Fruit fly (Drosophila melanogaster) whole organism, pupa: ENCODE measurements around the gene CG9701.

Experiments
- CG10348 ChIP-seq: fragments of 200-800 bp; sonication (Bioruptor generic); IDR thresholded peaks from 2 replicates; pipeline ENCODE4 v1.3.6; 2022; ENCODE audit warnings: missing biosample characterization, missing genetic modification characterization
- CG12605 ChIP-seq: fragments of 200-800 bp; sonication (Bioruptor generic); IDR thresholded peaks from 2 replicates; pipeline ENCODE4 v1.3.6; 2022; ENCODE audit warnings: missing biosample characterization, missing genetic modification characterization
- CG13204 ChIP-seq: fragments of 200-800 bp; sonication (Bioruptor generic); optimal IDR thresholded peaks from 2 replicates; lab custom pipeline; 2018; ENCODE audit warnings: missing biosample characterization, mild to moderate bottlenecking, missing genetic modification characterization, moderate library complexity
- CG14655 ChIP-seq: fragments of 200-800 bp; sonication (Bioruptor generic); optimal IDR thresholded peaks from 3 replicates; lab custom pipeline; 2017; ENCODE audit warnings: mild to moderate bottlenecking, missing biosample characterization, missing genetic modification reagents, missing genetic modification characterization
- CG15710 ChIP-seq: fragments of 200-800 bp; sonication (Bioruptor generic); optimal IDR thresholded peaks from 2 replicates; lab custom pipeline; 2018; ENCODE audit warnings: missing biosample characterization, mild to moderate bottlenecking, missing genetic modification characterization, moderate library complexity
- CG17806 ChIP-seq: fragments of 200-800 bp; sonication (Bioruptor generic); optimal IDR thresholded peaks from 2 replicates; lab custom pipeline; 2018; ENCODE audit warnings: missing biosample characterization, mild to moderate bottlenecking, missing genetic modification characterization, moderate library complexity
- CG32121 ChIP-seq: fragments of 200-800 bp; sonication (Bioruptor generic); IDR thresholded peaks from 2 replicates; pipeline ENCODE4 v1.3.6; 2022; ENCODE audit warnings: missing biosample characterization, missing genetic modification characterization
- CG34367 ChIP-seq: fragments of 200-800 bp; sonication (Bioruptor generic); optimal IDR thresholded peaks from 2 replicates; lab custom pipeline; 2018; ENCODE audit warnings: missing biosample characterization, mild to moderate bottlenecking, missing genetic modification characterization
- CG4496 ChIP-seq: fragments of 200-800 bp; sonication (Bioruptor generic); IDR thresholded peaks from 3 replicates; pipeline ENCODE4 v1.3.6; 2022; ENCODE audit warnings: missing biosample characterization, missing genetic modification characterization
- CG8159 ChIP-seq: fragments of 200-800 bp; sonication (Bioruptor generic); optimal IDR thresholded peaks from 3 replicates; lab custom pipeline; 2018; ENCODE audit warnings: missing biosample characterization, mild to moderate bottlenecking, missing genetic modification characterization, moderate library complexity
- CG8301 ChIP-seq: fragments of 200-800 bp; sonication (Bioruptor generic); optimal IDR thresholded peaks from 2 replicates; lab custom pipeline; 2018; ENCODE audit warnings: missing biosample characterization, mild to moderate bottlenecking, missing genetic modification characterization
- CG9948 ChIP-seq: fragments of 200-800 bp; sonication (Bioruptor generic); optimal IDR thresholded peaks from 2 replicates; lab custom pipeline; 2018; ENCODE audit warnings: missing biosample characterization, mild to moderate bottlenecking, missing genetic modification characterization, moderate library complexity
- D1 ChIP-seq: fragments of 200-800 bp; sonication (Bioruptor generic); optimal IDR thresholded peaks from 2 replicates; lab custom pipeline; 2018; ENCODE audit warnings: missing biosample characterization, mild to moderate bottlenecking, missing genetic modification characterization, moderate library complexity
- EcR ChIP-seq: fragments of 200-800 bp; sonication (Bioruptor generic); optimal IDR thresholded peaks from 3 replicates; lab custom pipeline; 2019; ENCODE audit warnings: missing biosample characterization, missing genetic modification characterization, mild to moderate bottlenecking, moderate library complexity, missing genetic modification reagents
- Ets98B ChIP-seq: fragments of 200-800 bp; sonication (Bioruptor generic); IDR thresholded peaks from 2 replicates; pipeline ENCODE4 v1.3.6; 2022; ENCODE audit warnings: missing biosample characterization, missing genetic modification characterization
- Pif1A ChIP-seq: fragments of 200-800 bp; sonication (Bioruptor generic); optimal IDR thresholded peaks from 3 replicates; lab custom pipeline; 2016; ENCODE audit warnings: missing biosample characterization, missing genetic modification characterization
- Pif1B ChIP-seq: fragments of 200-800 bp; sonication (Bioruptor generic); optimal IDR thresholded peaks from 3 replicates; lab custom pipeline; 2016; ENCODE audit warnings: missing biosample characterization, missing genetic modification characterization
- Snoo ChIP-seq: fragments of 200-800 bp; sonication (Bioruptor generic); optimal IDR thresholded peaks from 3 replicates; lab custom pipeline; 2017; ENCODE audit warnings: missing biosample characterization, mild to moderate bottlenecking, missing genetic modification characterization, inconsistent platforms
- fd96Ca ChIP-seq: fragments of 200-800 bp; sonication (Bioruptor generic); IDR thresholded peaks from 3 replicates; pipeline ENCODE4 v1.3.6; 2022; ENCODE audit warnings: missing biosample characterization, missing genetic modification characterization
- gl ChIP-seq: fragments of 200-800 bp; sonication (Bioruptor generic); optimal IDR thresholded peaks from 2 replicates; lab custom pipeline; 2018; ENCODE audit warnings: missing biosample characterization, mild to moderate bottlenecking, missing genetic modification characterization
- rn ChIP-seq: fragments of 200-800 bp; sonication (Bioruptor generic); IDR thresholded peaks from 2 replicates; pipeline ENCODE4 v1.3.6; 2022; ENCODE audit warnings: missing biosample characterization, missing genetic modification characterization

Gene CG9701

dm6 chr3L:16709673-16710257 is 23.6 kb upstream of the CG9701 start:
- TF ChIP-seq Ets98B (GFP tag; lab: Robert Waterston, UW) (peak; percentile 4; the same call in 1 of the 2 replicates), CG9948 (tag; lab: Kevin White, UChicago) (no peak), Pif1B (GFP tag; lab: Kevin White, UChicago) (peak; percentile 24), fd96Ca (GFP tag; lab: Robert Waterston, UW) (no peak), EcR (GFP tag; lab: Kevin White, UChicago) (peak; percentile 71), rn (GFP tag; lab: Robert Waterston, UW) (0 out of 2 replicates have a peak, but pooled peaks have one; percentile 12)
- TF ChIP-seq, all 21 proteins: peak for 4

dm6 chr3L:16710258-16711020 is 22.9 kb upstream of the CG9701 start:
- TF ChIP-seq fd96Ca (GFP tag; lab: Robert Waterston, UW) (peak; percentile 63; the same call in 2 of the 3 replicates), CG9948 (tag; lab: Kevin White, UChicago) (peak; percentile 54), D1 (tag; lab: Kevin White, UChicago) (no peak), CG17806 (tag; lab: Kevin White, UChicago) (peak; percentile 73), CG32121 (peak; percentile 72), CG14655 (GFP tag; lab: Kevin White, UChicago) (peak; percentile 83), rn (GFP tag; lab: Robert Waterston, UW) (peak; percentile 56; the same call in 1 of the 2 replicates), gl (tag; lab: Kevin White, UChicago) (no peak), Pif1A (GFP tag; lab: Kevin White, UChicago) (peak; percentile 60), CG13204 (GFP tag; lab: Kevin White, UChicago) (no peak), EcR (GFP tag; lab: Kevin White, UChicago) (peak; percentile 45), CG12605 (GFP tag; lab: Robert Waterston, UW) (no peak), Ets98B (GFP tag; lab: Robert Waterston, UW) (peak; percentile 51), CG34367 (tag; lab: Kevin White, UChicago) (peak; percentile 26), CG10348 (GFP tag; lab: Robert Waterston, UW) (no peak; the same call in 1 of the 2 replicates), CG15710 (peak; percentile 69), Pif1B (GFP tag; lab: Kevin White, UChicago) (peak; percentile 51), CG8301 (tag; lab: Kevin White, UChicago) (peak; percentile 58), CG8159 (tag; lab: Kevin White, UChicago) (peak; percentile 84), Snoo (tag; lab: Kevin White, UChicago) (peak; percentile 6), CG4496 (peak; percentile 65)

dm6 chr3L:16711430-16712228 is 21.7 kb upstream of the CG9701 start, which contains the start of the genes CG43954, Lasp and Dab:
Gene CG43954 (minus strand): TSS chr3L:16711677.
Gene Lasp (minus strand): TSS chr3L:16711677.
Gene Dab (plus strand): TSS chr3L:16712126.
- TF ChIP-seq CG14655 (GFP tag; lab: Kevin White, UChicago) (no peak), CG15710 (no peak), CG4496 (peak; percentile 38; the same call in 1 of the 3 replicates), gl (tag; lab: Kevin White, UChicago) (no peak), CG9948 (tag; lab: Kevin White, UChicago) (peak; percentile 9), EcR (GFP tag; lab: Kevin White, UChicago) (no peak), CG13204 (GFP tag; lab: Kevin White, UChicago) (peak; percentile 26), Pif1A (GFP tag; lab: Kevin White, UChicago) (peak; percentile 15), Snoo (tag; lab: Kevin White, UChicago) (peak; percentile 49), fd96Ca (GFP tag; lab: Robert Waterston, UW) (no peak), CG32121 (peak; percentile 46; the same call in 1 of the 2 replicates), D1 (tag; lab: Kevin White, UChicago) (no peak), rn (GFP tag; lab: Robert Waterston, UW) (no peak), Pif1B (GFP tag; lab: Kevin White, UChicago) (no peak), Ets98B (GFP tag; lab: Robert Waterston, UW) (peak; percentile 31), CG10348 (GFP tag; lab: Robert Waterston, UW) (no peak), CG34367 (tag; lab: Kevin White, UChicago) (no peak), CG8301 (tag; lab: Kevin White, UChicago) (no peak), CG17806 (tag; lab: Kevin White, UChicago) (no peak), CG12605 (GFP tag; lab: Robert Waterston, UW) (peak; percentile 54; the same call in 1 of the 2 replicates), CG8159 (tag; lab: Kevin White, UChicago) (peak; percentile 14)

dm6 chr3L:16712371-16712770 is 21.0 kb upstream of the CG9701 start:
- no peak for TF ChIP-seq Snoo (tag; lab: Kevin White, UChicago)
- TF ChIP-seq CG4496, result no peak
- TF ChIP-seq D1 (tag; lab: Kevin White, UChicago), result no peak
- no peak for TF ChIP-seq CG9948 (tag; lab: Kevin White, UChicago)
- TF ChIP-seq CG10348 (GFP tag; lab: Robert Waterston, UW), result no peak
- no peak for TF ChIP-seq CG15710
- TF ChIP-seq fd96Ca (GFP tag; lab: Robert Waterston, UW), result no peak
- no peak for TF ChIP-seq CG32121
- no peak for TF ChIP-seq CG12605 (GFP tag; lab: Robert Waterston, UW)
- TF ChIP-seq CG13204 (GFP tag; lab: Kevin White, UChicago), result no peak
- TF ChIP-seq Pif1B (GFP tag; lab: Kevin White, UChicago), result no peak
- TF ChIP-seq gl (tag; lab: Kevin White, UChicago), result no peak
